Worm (Caenorhabditis elegans) whole organism, L2 larva: ENCODE results near the gene tor-2.

Experiments used
- C34F6.9 ChIP-seq: fragments of 150-350 bp; optimal IDR thresholded peaks from 2 replicates; lab custom pipeline; 2014; ENCODE audit warnings: missing biosample characterization, missing genetic modification characterization
- F13H6.1 ChIP-seq: sonication (generic microtip); optimal IDR thresholded peaks from 2 replicates; lab custom pipeline; 2016; ENCODE audit warnings: missing genetic modification characterization, missing compliant biosample characterization
- R02D3.7 ChIP-seq: fragments of 150-350 bp; optimal IDR thresholded peaks from 2 replicates; lab custom pipeline; 2014; ENCODE audit warnings: missing biosample characterization, missing genetic modification characterization
- Y55F3AM.14 ChIP-seq: fragments of 200-800 bp; sonication (Bioruptor generic); optimal IDR thresholded peaks from 2 replicates; lab custom pipeline; 2018; ENCODE audit warnings: mild to moderate bottlenecking, missing genetic modification characterization, missing compliant biosample characterization
- ZK546.5 ChIP-seq: sonication (generic microtip); optimal IDR thresholded peaks from 2 replicates; lab custom pipeline; 2017; ENCODE audit warnings: missing biosample characterization, missing genetic modification characterization
- alr-1 ChIP-seq: fragments of 150-350 bp; optimal IDR thresholded peaks from 2 replicates; lab custom pipeline; 2014; ENCODE audit warnings: missing biosample characterization, missing genetic modification characterization
- aly-2 ChIP-seq: fragments of 150-350 bp; optimal IDR thresholded peaks from 2 replicates; lab custom pipeline; 2014; ENCODE audit warnings: missing biosample characterization, missing genetic modification characterization
- ama-1 ChIP-seq: fragments of 150-350 bp; optimal IDR thresholded peaks from 2 replicates; lab custom pipeline; 2018; ENCODE audit warnings: inconsistent platforms
- blmp-1 ChIP-seq: sonication (generic microtip); optimal IDR thresholded peaks from 2 replicates; lab custom pipeline; 2017; ENCODE audit warnings: missing genetic modification characterization, mild to moderate bottlenecking, missing compliant biosample characterization, antibody characterized with exemption, moderate library complexity; ENCODE audit not compliant: insufficient read depth
- ceh-16 ChIP-seq: fragments of 150-350 bp; optimal IDR thresholded peaks from 2 replicates; lab custom pipeline; 2014; ENCODE audit warnings: missing biosample characterization, missing genetic modification characterization
- ceh-82 ChIP-seq: fragments of 150-350 bp; optimal IDR thresholded peaks from 2 replicates; lab custom pipeline; 2014; ENCODE audit warnings: missing biosample characterization, missing genetic modification characterization
- crh-2 ChIP-seq: sonication (generic microtip); optimal IDR thresholded peaks from 2 replicates; lab custom pipeline; 2017; ENCODE audit warnings: missing biosample characterization, missing genetic modification characterization
- dmd-4 ChIP-seq: sonication (generic microtip); optimal IDR thresholded peaks from 2 replicates; lab custom pipeline; 2017; ENCODE audit warnings: missing biosample characterization, missing genetic modification characterization
- egl-27 ChIP-seq: sonication (generic microtip); optimal IDR thresholded peaks from 3 replicates; lab custom pipeline; 2017; ENCODE audit warnings: missing biosample characterization, missing genetic modification reagents, missing genetic modification characterization
- elt-1 ChIP-seq: fragments of 150-350 bp; optimal IDR thresholded peaks from 2 replicates; lab custom pipeline; 2014; ENCODE audit warnings: missing biosample characterization, missing genetic modification characterization
- elt-3 ChIP-seq: sonication (generic microtip); optimal IDR thresholded peaks from 2 replicates; lab custom pipeline; 2017; ENCODE audit warnings: missing biosample characterization, missing genetic modification characterization
- fos-1 ChIP-seq: fragments of 150-350 bp; optimal IDR thresholded peaks from 2 replicates; lab custom pipeline; 2014; ENCODE audit warnings: missing biosample characterization, missing genetic modification characterization
- gmeb-1 ChIP-seq: fragments of 150-350 bp; optimal IDR thresholded peaks from 2 replicates; lab custom pipeline; 2014; ENCODE audit warnings: missing biosample characterization, missing genetic modification characterization
- lin-11 ChIP-seq: fragments of 150-350 bp; sonication (generic microtip); optimal IDR thresholded peaks from 2 replicates; lab custom pipeline; 2014; ENCODE audit warnings: missing biosample characterization, missing genetic modification characterization, inconsistent platforms, mixed read lengths
- lin-13 ChIP-seq: fragments of 150-350 bp; optimal IDR thresholded peaks from 2 replicates; lab custom pipeline; 2014; ENCODE audit warnings: missing biosample characterization, missing genetic modification reagents, missing genetic modification characterization
- lin-39 ChIP-seq: fragments of 150-350 bp; optimal IDR thresholded peaks from 2 replicates; lab custom pipeline; 2014; ENCODE audit warnings: missing biosample characterization, missing genetic modification reagents, missing genetic modification characterization
- lsy-2 ChIP-seq, 2 experiments: fragments of 150-350 bp in 1 of 2; sonication (generic microtip) in 1 of 2; optimal IDR thresholded peaks; 2 replicates each; lab custom pipeline; 2014 to 2017; ENCODE audit warnings: missing biosample characterization in 2 of 2, missing genetic modification characterization in 2 of 2
- mab-5 ChIP-seq: fragments of 150-350 bp; optimal IDR thresholded peaks from 2 replicates; lab custom pipeline; 2014; ENCODE audit warnings: missing biosample characterization, missing genetic modification characterization
- mbf-1 ChIP-seq: sonication (generic microtip); optimal IDR thresholded peaks from 2 replicates; lab custom pipeline; 2017; ENCODE audit warnings: missing biosample characterization, missing genetic modification characterization
- mdl-1 ChIP-seq, 2 experiments: fragments of 150-350 bp in 1 of 2; sonication (generic microtip) in 1 of 2; optimal IDR thresholded peaks; 2 replicates each; lab custom pipeline; 2017; ENCODE audit warnings: missing biosample characterization in 2 of 2, missing genetic modification characterization in 2 of 2
- nhr-10 ChIP-seq: sonication (generic microtip); optimal IDR thresholded peaks from 2 replicates; lab custom pipeline; 2017; ENCODE audit warnings: missing biosample characterization, missing genetic modification characterization
- nhr-11 ChIP-seq: fragments of 150-350 bp; optimal IDR thresholded peaks from 2 replicates; lab custom pipeline; 2014; ENCODE audit warnings: missing biosample characterization, missing genetic modification characterization
- nhr-12 ChIP-seq: fragments of 150-350 bp; optimal IDR thresholded peaks from 2 replicates; lab custom pipeline; 2014; ENCODE audit warnings: missing biosample characterization, missing genetic modification characterization
- nhr-129 ChIP-seq: fragments of 150-350 bp; optimal IDR thresholded peaks from 2 replicates; lab custom pipeline; 2014; ENCODE audit warnings: missing biosample characterization, missing genetic modification characterization
- nhr-21 ChIP-seq: fragments of 150-350 bp; optimal IDR thresholded peaks from 2 replicates; lab custom pipeline; 2014; ENCODE audit warnings: missing biosample characterization, missing genetic modification characterization
- nhr-23 ChIP-seq: fragments of 150-350 bp; optimal IDR thresholded peaks from 2 replicates; lab custom pipeline; 2014; ENCODE audit warnings: missing biosample characterization, missing genetic modification reagents, missing genetic modification characterization
- nhr-25 ChIP-seq: fragments of 150-350 bp; sonication (generic microtip); optimal IDR thresholded peaks from 3 replicates; lab custom pipeline; 2014; ENCODE audit warnings: missing biosample characterization, missing genetic modification characterization
- nhr-77 ChIP-seq: fragments of 150-350 bp; optimal IDR thresholded peaks from 2 replicates; lab custom pipeline; 2014; ENCODE audit warnings: missing biosample characterization, missing genetic modification characterization
- peb-1 ChIP-seq: fragments of 150-350 bp; optimal IDR thresholded peaks from 2 replicates; lab custom pipeline; 2014; ENCODE audit warnings: missing biosample characterization, missing genetic modification characterization
- sem-4 ChIP-seq: fragments of 150-350 bp; optimal IDR thresholded peaks from 2 replicates; lab custom pipeline; 2014; ENCODE audit warnings: missing biosample characterization, missing genetic modification reagents, missing genetic modification characterization
- sma-3 ChIP-seq: sonication (generic microtip); optimal IDR thresholded peaks from 2 replicates; lab custom pipeline; 2016; ENCODE audit warnings: missing genetic modification reagents, missing genetic modification characterization, missing compliant biosample characterization
- snpc-4 ChIP-seq: fragments of 150-350 bp; optimal IDR thresholded peaks from 2 replicates; lab custom pipeline; 2014; ENCODE audit warnings: missing biosample characterization, missing genetic modification characterization
- unc-39 ChIP-seq: fragments of 150-350 bp; optimal IDR thresholded peaks from 2 replicates; lab custom pipeline; 2014; ENCODE audit warnings: missing biosample characterization, missing genetic modification characterization
- unc-62 ChIP-seq: fragments of 150-350 bp; optimal IDR thresholded peaks from 2 replicates; lab custom pipeline; 2014; ENCODE audit warnings: missing biosample characterization, missing genetic modification reagents, missing genetic modification characterization
- zag-1 ChIP-seq: fragments of 150-350 bp; optimal IDR thresholded peaks from 2 replicates; lab custom pipeline; 2014; ENCODE audit warnings: missing biosample characterization, missing genetic modification characterization
- ztf-1 ChIP-seq: fragments of 200-800 bp; sonication (Bioruptor generic); conservative IDR thresholded peaks from 2 replicates; pipeline ENCODE4 v1.3.6; 2022; ENCODE audit warnings: missing genetic modification characterization, missing compliant biosample characterization

tor-2 gene

ce11 chrIV:13989875-13990274, 5.9 kb upstream of the tor-2 start:
- TF ChIP-seq snpc-4 (tag; lab: Kevin White, UChicago) (peak; percentile 58), mdl-1 (tag; optimal IDR thresholded peaks at IDR 0.05; lab: Kevin White, UChicago) (no peak)

- no peak for TF ChIP-seq dmd-4 (tag; lab: Kevin White, UChicago)
- TF ChIP-seq elt-3 (tag; lab: Kevin White, UChicago): no peak
- TF ChIP-seq F13H6.1 (tag; lab: Kevin White, UChicago): no peak
- TF ChIP-seq lin-39: no peak
- TF ChIP-seq aly-2 (tag; lab: Kevin White, UChicago): no peak
- TF ChIP-seq lsy-2 (tag; optimal IDR thresholded peaks at IDR 0.05; lab: Kevin White, UChicago): no peak
- no peak for TF ChIP-seq Y55F3AM.14 (GFP tag; lab: Kevin White, UChicago)
- no peak for TF ChIP-seq lin-11 (tag; lab: Kevin White, UChicago)
- TF ChIP-seq ZK546.5 (tag; lab: Kevin White, UChicago): no peak
- TF ChIP-seq lin-13 (GFP tag; lab: Kevin White, UChicago): no peak
- no peak for TF ChIP-seq mab-5
- TF ChIP-seq ztf-1: no peak
- TF ChIP-seq ceh-16 (tag; lab: Kevin White, UChicago): no peak
- TF ChIP-seq, all 48 proteins: peak for 0
Measured at ce11 chrIV:13988781-13989180, 4.8 kb upstream of the tor-2 start, which contains the start of gene egl-23. Gene egl-23, plus strand, starts transcription at chrIV:13989081.

ce11 chrIV:13985705-13986104, 1.8 kb upstream of the tor-2 start, which contains the start of gene tor-1:
Gene tor-1, minus strand, starts transcription at chrIV:13985805.
- no peak for TF ChIP-seq lin-13 (GFP tag; lab: Kevin White, UChicago)
- TF ChIP-seq sem-4 (tag; lab: Kevin White, UChicago): no peak
- no peak for TF ChIP-seq nhr-11
- TF ChIP-seq lin-39: no peak
- TF ChIP-seq crh-2: no peak
- TF ChIP-seq mbf-1 (tag; lab: Kevin White, UChicago): no peak
- no peak for TF ChIP-seq peb-1
- TF ChIP-seq nhr-10: no peak
- no peak for TF ChIP-seq elt-3 (tag; lab: Kevin White, UChicago)
- no peak for TF ChIP-seq nhr-21 (tag; lab: Kevin White, UChicago)
- TF ChIP-seq nhr-129 (tag; lab: Kevin White, UChicago): no peak
- TF ChIP-seq mdl-1 (tag; optimal IDR thresholded peaks at IDR 0.05; lab: Kevin White, UChicago): no peak
- TF ChIP-seq unc-39 (tag; lab: Kevin White, UChicago): no peak
- no peak for TF ChIP-seq ama-1 (lab: Kevin White, UChicago)
- no peak for TF ChIP-seq egl-27 (tag; lab: Kevin White, UChicago)
- TF ChIP-seq ceh-82 (tag; lab: Kevin White, UChicago): no peak
- no peak for TF ChIP-seq ZK546.5 (tag; lab: Kevin White, UChicago)
- TF ChIP-seq alr-1 (tag; lab: Kevin White, UChicago): no peak
- TF ChIP-seq, all 48 proteins: peak for 0

ce11 chrIV:13982425-13982824, 1.5 kb downstream of the tor-2 start, which contains the start of gene gei-18:
Gene gei-18, minus strand, starts transcription at chrIV:13982525.
- no peak for TF ChIP-seq nhr-11
- TF ChIP-seq alr-1 (tag; lab: Kevin White, UChicago): no peak

ce11 chrIV:13979797-13980459, 4.0 kb downstream of the tor-2 start, which contains the start of gene dnbp-1:
Gene dnbp-1, minus strand, starts transcription at chrIV:13979847.
- TF ChIP-seq lin-11 (tag; lab: Kevin White, UChicago): no peak
- no peak for TF ChIP-seq R02D3.7
- no peak for TF ChIP-seq nhr-10
- TF ChIP-seq dmd-4 (tag; lab: Kevin White, UChicago): no peak
- TF ChIP-seq peb-1: no peak
- TF ChIP-seq mbf-1 (tag; lab: Kevin White, UChicago): no peak
- no peak for TF ChIP-seq elt-3 (tag; lab: Kevin White, UChicago)
- no peak for TF ChIP-seq alr-1 (tag; lab: Kevin White, UChicago)
- TF ChIP-seq ztf-1: no peak
- peak; percentile 31 for TF ChIP-seq sem-4 (tag; lab: Kevin White, UChicago)
- TF ChIP-seq C34F6.9 (tag; lab: Kevin White, UChicago): peak; percentile 89
- peak; percentile 72 for TF ChIP-seq fos-1
- TF ChIP-seq aly-2 (tag; lab: Kevin White, UChicago): no peak
- no peak for TF ChIP-seq egl-27 (tag; lab: Kevin White, UChicago)
- no peak for TF ChIP-seq ZK546.5 (tag; lab: Kevin White, UChicago)
- no peak for TF ChIP-seq unc-62 (GFP tag; lab: Kevin White, UChicago)
- TF ChIP-seq blmp-1: no peak
- no peak for TF ChIP-seq nhr-23 (tag; lab: Kevin White, UChicago)
- TF ChIP-seq nhr-77 (tag; lab: Kevin White, UChicago): no peak
- TF ChIP-seq lin-13 (GFP tag; lab: Kevin White, UChicago): peak; percentile 65
- TF ChIP-seq ama-1 (lab: Kevin White, UChicago): no peak
- no peak for TF ChIP-seq unc-39 (tag; lab: Kevin White, UChicago)
- peak; percentile 96 for TF ChIP-seq nhr-129 (tag; lab: Kevin White, UChicago)
- peak; percentile 78 for TF ChIP-seq snpc-4 (tag; lab: Kevin White, UChicago)
- no peak for TF ChIP-seq sma-3 (GFP tag; lab: Kevin White, UChicago)
- TF ChIP-seq nhr-25 (tag; lab: Kevin White, UChicago): peak; percentile 33
- no peak for TF ChIP-seq elt-1 (tag; lab: Kevin White, UChicago)
- TF ChIP-seq mdl-1 (tag; optimal IDR thresholded peaks at IDR 0.05; lab: Kevin White, UChicago): no peak
- TF ChIP-seq nhr-12 (tag; lab: Kevin White, UChicago): no peak
- no peak for TF ChIP-seq lin-39
- TF ChIP-seq zag-1: peak; percentile 72
- TF ChIP-seq lsy-2 (tag; optimal IDR thresholded peaks at IDR 0.05; lab: Kevin White, UChicago): peak in 1 of 2 experiments; percentile 80
- no peak for TF ChIP-seq nhr-21 (tag; lab: Kevin White, UChicago)
- peak; percentile 29 for TF ChIP-seq gmeb-1
